Fruit fly (Drosophila melanogaster) whole organism, prepupa: ENCODE measurements around the gene CG34327.

Source experiments
- CG3032 ChIP-seq: fragments of 200-800 bp; optimal IDR thresholded peaks from 2 replicates; lab custom pipeline; 2019; ENCODE audit warnings: missing biosample characterization, mild to moderate bottlenecking, missing genetic modification characterization, moderate library complexity
- CG6854 ChIP-seq: fragments of 200-800 bp; sonication (Bioruptor generic); optimal IDR thresholded peaks from 2 replicates; lab custom pipeline; 2017; ENCODE audit warnings: missing biosample characterization, mild to moderate bottlenecking, missing genetic modification characterization
- Gug ChIP-seq: fragments of 200-800 bp; sonication (Bioruptor generic); IDR thresholded peaks from 2 replicates; pipeline ENCODE4 v1.3.6; 2022; ENCODE audit warnings: missing biosample characterization, missing genetic modification characterization
- Lpt ChIP-seq: fragments of 200-800 bp; sonication (Bioruptor generic); optimal IDR thresholded peaks from 3 replicates; lab custom pipeline; 2016; ENCODE audit warnings: missing biosample characterization, missing genetic modification characterization
- Met ChIP-seq: fragments of 200-800 bp; sonication (Bioruptor generic); optimal IDR thresholded peaks from 3 replicates; lab custom pipeline; 2016; ENCODE audit warnings: missing biosample characterization, missing genetic modification characterization
- OdsH ChIP-seq: fragments of 200-800 bp; sonication (Bioruptor generic); optimal IDR thresholded peaks from 3 replicates; lab custom pipeline; 2016; ENCODE audit warnings: missing biosample characterization, missing genetic modification characterization
- Sox102F ChIP-seq: fragments of 200-800 bp; sonication (Bioruptor generic); optimal IDR thresholded peaks from 2 replicates; lab custom pipeline; 2016; ENCODE audit warnings: missing biosample characterization, mild to moderate bottlenecking, missing genetic modification characterization
- fd59A ChIP-seq: fragments of 200-800 bp; sonication (Bioruptor generic); optimal IDR thresholded peaks from 2 replicates; lab custom pipeline; 2017; ENCODE audit warnings: missing biosample characterization, mild to moderate bottlenecking, missing genetic modification characterization, missing genetic modification reagents
- fd85E ChIP-seq: fragments of 200-800 bp; sonication (Bioruptor generic); optimal IDR thresholded peaks from 3 replicates; lab custom pipeline; 2016; ENCODE audit warnings: missing biosample characterization, missing genetic modification characterization
- net ChIP-seq: fragments of 200-800 bp; sonication (Bioruptor generic); optimal IDR thresholded peaks from 3 replicates; lab custom pipeline; 2016; ENCODE audit warnings: missing biosample characterization, missing genetic modification characterization

DNA sequence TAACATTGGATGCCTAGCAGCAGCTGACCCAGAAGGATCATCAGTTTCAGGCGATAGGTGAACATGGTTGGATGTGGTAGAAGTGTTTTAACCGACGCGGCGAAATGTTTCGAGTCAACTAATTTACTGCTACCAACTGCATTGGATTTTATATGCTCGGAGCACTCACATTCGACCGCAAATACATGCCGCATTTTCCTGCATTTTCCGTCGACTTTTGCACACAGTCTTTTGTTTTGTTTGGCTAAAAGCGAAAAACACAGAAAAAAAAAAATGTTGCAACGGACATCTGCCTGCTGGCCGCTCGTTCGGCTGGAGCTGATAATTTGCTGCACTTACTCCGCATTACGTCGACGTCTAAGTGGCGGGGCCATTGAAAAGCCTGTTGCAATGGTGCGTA is 13.7 kb downstream of the CG34327 start, which contains the start of gene CG12995:
- TF ChIP-seq Sox102F (GFP tag; lab: Kevin White, UChicago) (no peak), Lpt (GFP tag; lab: Kevin White, UChicago) (no peak), CG3032 (tag; lab: Kevin White, UChicago) (no peak), Met (GFP tag; lab: Kevin White, UChicago) (no peak), fd59A (GFP tag; lab: Kevin White, UChicago) (no peak), fd85E (no peak), OdsH (GFP tag; lab: Kevin White, UChicago) (no peak), CG6854 (GFP tag; lab: Kevin White, UChicago) (no peak), net (no peak), Gug (GFP tag; lab: Robert Waterston, UW) (no peak)
